Worm (Caenorhabditis elegans): Measurements from ENCODE around the gene parg-1.
"Not testable (repeated sequence)": the region's sequence is repeated elsewhere in the genome, so short reads cannot be mapped to it uniquely, and the experiment has no call there.

Gene parg-1

DNA sequence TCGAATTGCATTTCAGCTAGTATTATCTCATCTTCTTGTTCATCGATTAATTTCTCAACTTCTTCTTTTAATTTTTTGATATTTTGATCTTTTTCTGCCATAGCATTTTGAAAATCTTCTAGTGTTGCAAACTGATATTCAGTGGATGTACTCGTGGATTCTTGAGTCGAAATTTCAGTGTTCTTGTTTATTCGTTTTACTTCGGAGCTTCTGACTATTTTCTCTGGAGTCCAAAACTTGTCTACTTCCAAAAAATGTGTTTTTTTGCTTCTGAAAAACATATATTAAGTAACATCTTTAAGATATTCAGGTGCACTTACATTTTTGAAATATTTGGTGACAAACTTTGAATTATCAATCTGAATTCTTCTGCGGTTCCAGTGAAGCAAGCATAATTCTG, 23.5 kb downstream of the parg-1 start, which contains the start of gene F20C5.5:
Gene F20C5.5 (minus strand): TSS at position 101 of the 400 bp plus-strand sequence.
- TF ChIP-seq dao-5 (tag; optimal IDR thresholded peaks at IDR 0.05) (no peak), W03F9.2 (tag; optimal IDR thresholded peaks at IDR 0.05) (no peak), him-1 (tag; optimal IDR thresholded peaks at IDR 0.05) (no peak)

DNA sequence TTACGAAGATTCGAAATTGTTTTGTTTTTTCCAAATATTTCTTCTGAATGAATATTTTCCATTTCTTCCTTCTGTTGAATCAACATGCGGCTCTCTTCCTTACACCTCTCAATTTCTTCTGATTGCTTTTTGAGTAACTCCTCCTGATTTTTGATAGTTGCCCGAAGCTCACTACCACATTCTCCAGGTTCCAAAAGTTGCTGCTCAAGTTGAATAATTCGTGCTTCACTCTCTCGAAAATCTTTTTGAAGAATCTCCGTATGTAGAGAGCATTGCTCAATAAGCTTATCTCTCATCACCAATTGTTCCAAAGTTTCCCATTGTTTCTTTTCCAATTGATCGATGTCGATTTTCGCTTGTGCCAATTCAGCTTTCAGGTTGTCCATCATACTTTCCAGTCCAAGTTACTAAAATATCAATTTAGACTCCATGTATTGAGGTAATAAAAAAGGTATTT, 26.8 kb downstream of the parg-1 start, which contains the start of gene F20C5.6:
Gene F20C5.6 (minus strand): TSS at position 407 of the 457 bp plus-strand sequence.
- no peak for TF ChIP-seq him-1 (tag; optimal IDR thresholded peaks at IDR 0.05)
- TF ChIP-seq dao-5 (tag; optimal IDR thresholded peaks at IDR 0.05): no peak
- TF ChIP-seq W03F9.2 (tag; optimal IDR thresholded peaks at IDR 0.05): no peak

DNA sequence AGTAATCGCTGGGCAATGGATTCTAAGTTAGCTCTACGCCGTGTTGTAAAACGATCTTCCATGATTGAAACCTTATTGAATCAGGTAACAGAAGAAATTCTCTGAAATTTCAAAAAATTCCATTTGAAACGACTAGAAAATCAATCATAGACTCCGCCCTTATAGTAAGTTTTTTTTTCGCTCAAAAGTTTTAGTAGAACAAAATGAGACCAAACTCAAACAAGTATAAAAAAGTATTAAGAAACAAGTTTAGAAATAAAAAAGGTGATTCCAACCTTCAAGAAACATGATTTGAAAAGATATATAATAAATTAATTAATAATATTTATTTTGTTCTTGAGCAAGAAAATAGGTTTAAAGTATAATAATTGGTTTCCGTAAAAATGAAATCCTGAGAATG, 32.0 kb downstream of the parg-1 start, which contains the start of gene C33D9.6:
Gene C33D9.6 (minus strand): TSS at position 101 of the 400 bp plus-strand sequence.
- no peak for TF ChIP-seq W03F9.2 (tag; optimal IDR thresholded peaks at IDR 0.05)
- TF ChIP-seq dao-5 (tag; optimal IDR thresholded peaks at IDR 0.05): no peak
- no peak for TF ChIP-seq him-1 (tag; optimal IDR thresholded peaks at IDR 0.05)

DNA sequence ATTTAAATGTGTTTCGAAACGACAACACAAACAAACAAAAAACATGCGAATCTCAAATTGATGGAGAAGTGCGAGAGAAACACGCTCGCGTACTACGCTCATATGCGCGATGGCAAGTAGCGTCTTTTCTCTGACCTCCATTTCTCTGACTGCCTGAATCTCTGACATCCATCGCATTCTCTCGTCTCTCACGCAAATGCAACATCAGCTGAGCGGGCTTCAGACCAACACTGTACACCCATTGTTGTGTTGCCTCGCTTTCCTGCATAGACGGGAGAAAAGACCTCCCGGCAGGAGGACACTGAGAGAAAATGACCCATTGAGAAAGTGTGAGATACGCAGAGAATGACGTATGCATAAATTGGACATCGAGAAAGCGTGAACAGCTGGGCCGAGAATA, 36.1 kb downstream of the parg-1 start:
- TF ChIP-seq him-1 (tag; optimal IDR thresholded peaks at IDR 0.05) (no peak), dao-5 (tag; optimal IDR thresholded peaks at IDR 0.05) (no peak), W03F9.2 (tag; optimal IDR thresholded peaks at IDR 0.05) (no peak)

DNA sequence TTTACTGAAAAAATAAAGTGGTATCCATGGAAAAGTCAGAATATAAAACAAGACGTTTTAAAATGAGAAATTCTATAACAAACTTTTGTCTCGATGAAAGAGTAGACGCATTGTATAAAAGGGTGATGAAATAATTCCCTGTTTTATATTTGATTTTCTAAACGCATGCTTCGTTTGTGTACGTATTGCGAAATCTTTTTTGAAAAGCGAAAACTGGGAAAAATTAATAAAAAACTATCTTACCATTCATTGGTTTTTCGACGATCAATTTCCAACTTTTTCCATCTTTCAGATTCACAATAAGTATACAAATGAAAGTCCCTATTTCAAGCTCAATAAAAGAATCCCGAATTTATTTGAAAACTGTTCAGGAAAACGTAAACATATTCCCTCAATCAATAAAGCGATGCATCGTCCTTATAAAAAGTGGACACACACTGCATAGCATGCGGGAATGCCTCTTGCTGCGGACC, 38.8 kb downstream of the parg-1 start, which contains the start of gene C33D9.13:
Gene C33D9.13 (minus strand): TSS at position 423 of the 473 bp plus-strand sequence.
- TF ChIP-seq dao-5 (tag; optimal IDR thresholded peaks at IDR 0.05) (no peak), W03F9.2 (tag; optimal IDR thresholded peaks at IDR 0.05) (no peak), him-1 (tag; optimal IDR thresholded peaks at IDR 0.05) (no peak)

DNA sequence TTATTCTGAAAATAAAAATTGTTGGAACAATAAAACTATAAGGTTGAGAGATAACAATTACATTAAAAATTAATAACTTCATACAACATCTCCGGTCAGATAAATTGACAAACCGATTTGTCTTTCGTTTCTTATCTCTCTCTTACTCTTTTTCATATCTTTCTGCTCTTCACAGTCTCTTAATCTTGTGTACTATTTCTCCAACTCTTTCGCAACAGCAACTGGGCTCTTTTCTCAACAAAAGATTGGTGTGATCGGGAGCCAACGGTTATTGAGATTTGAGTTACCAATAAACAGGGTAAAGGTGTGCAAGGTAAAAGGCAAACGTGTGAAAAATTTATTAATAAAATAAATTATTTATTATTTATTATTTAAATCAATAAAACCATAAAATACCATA, 40.6 kb downstream of the parg-1 start, which contains the start of gene C33D9.8:
Gene C33D9.8 (minus strand): TSS at position 99 of the 400 bp plus-strand sequence.
- TF ChIP-seq W03F9.2 (tag; optimal IDR thresholded peaks at IDR 0.05) (no peak), dao-5 (tag; optimal IDR thresholded peaks at IDR 0.05) (no peak), him-1 (tag; optimal IDR thresholded peaks at IDR 0.05) (no peak)

DNA sequence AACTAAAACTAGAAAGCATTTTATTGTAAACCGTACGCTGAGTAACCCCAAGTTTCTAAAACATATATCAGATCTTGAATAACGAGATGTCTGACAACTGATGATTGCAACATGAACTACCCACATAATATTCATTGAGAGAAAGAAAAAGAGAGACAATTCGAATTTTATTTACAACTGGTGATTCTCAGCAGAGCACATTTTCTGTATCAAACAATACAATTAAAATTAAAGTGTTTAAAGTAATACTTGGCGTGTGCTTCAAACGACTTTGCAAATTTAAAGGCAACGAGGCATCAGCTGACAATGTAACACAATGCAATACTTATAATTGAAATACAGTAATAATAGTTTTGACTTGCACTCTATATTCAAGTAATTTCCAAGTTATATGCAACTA, 42.0 kb downstream of the parg-1 start, which contains the start of gene C33D9.10:
Gene C33D9.10 (minus strand): TSS at position 101 of the 400 bp plus-strand sequence.
- TF ChIP-seq dao-5, him-1, W03F9.2 (tag; optimal IDR thresholded peaks at IDR 0.05): not testable (repeated sequence)

DNA sequence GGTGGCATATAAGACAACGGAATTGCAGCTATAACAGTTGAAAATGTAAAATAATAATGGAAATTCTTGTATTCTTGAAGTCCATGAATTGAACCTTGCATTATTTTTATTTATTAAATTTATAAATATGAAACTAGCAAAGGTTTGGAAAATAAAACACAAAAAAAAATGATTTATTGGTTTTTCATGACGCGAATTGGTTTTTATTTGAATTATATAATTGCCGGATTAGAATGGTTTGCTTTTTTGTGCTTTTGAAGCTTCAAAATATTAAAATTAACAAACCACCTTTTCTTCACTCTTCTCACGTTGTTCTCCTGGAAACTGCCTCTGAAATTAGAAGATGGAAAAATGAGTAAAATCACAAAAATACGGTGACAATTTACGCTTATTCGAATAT, 44.1 kb downstream of the parg-1 start, which contains the start of gene sru-35:
Gene sru-35 (minus strand): TSS at position 101 of the 400 bp plus-strand sequence.
- TF ChIP-seq dao-5 (tag; optimal IDR thresholded peaks at IDR 0.05) (no peak), W03F9.2 (tag; optimal IDR thresholded peaks at IDR 0.05) (no peak), him-1 (tag; optimal IDR thresholded peaks at IDR 0.05) (no peak)

DNA sequence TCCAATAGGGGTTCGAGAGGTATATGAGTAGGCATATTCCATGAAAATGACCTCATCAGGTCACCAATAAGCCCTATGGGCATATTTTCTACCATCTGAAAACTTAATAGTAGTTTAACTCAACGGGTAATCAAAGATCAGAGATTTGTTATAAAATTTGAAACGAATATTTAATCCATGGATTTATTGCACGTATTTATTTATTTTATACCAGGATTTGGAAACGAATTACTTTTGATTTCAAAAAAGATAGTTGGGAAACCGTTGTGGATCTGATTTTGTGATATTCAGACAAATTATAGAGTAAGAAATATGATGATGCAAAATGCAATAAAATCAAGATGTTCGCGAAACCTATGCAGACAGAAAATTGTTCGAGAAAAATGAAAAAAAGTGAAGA, 46.8 kb downstream of the parg-1 start, which contains the start of gene C33D9.3:
Gene C33D9.3 (minus strand): TSS at position 101 of the 400 bp plus-strand sequence.
- no peak for TF ChIP-seq dao-5 (tag; optimal IDR thresholded peaks at IDR 0.05)
- TF ChIP-seq him-1 (tag; optimal IDR thresholded peaks at IDR 0.05): no peak
- TF ChIP-seq W03F9.2 (tag; optimal IDR thresholded peaks at IDR 0.05): no peak

DNA sequence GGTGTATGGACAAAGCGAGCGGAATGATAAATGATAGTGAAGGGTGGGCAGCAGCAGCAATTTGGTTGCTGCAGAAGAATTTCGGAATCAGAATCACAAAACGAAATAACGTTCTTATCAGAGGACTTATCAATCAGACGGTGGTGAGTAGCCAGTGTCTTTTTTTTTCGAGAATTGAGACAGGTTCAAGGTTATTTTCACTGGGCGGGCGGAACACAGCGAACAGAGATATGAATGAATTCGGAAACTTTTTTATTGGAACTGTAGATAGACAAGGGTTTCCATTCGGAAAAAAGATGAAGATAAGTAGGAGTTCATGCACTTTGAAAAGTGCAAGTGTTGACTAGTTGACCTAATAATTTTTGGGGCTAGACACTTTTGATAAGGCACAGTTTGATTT, 47.2 kb downstream of the parg-1 start:
- TF ChIP-seq dao-5 (tag; optimal IDR thresholded peaks at IDR 0.05) (no peak), W03F9.2 (tag; optimal IDR thresholded peaks at IDR 0.05) (peak; percentile 39)

DNA sequence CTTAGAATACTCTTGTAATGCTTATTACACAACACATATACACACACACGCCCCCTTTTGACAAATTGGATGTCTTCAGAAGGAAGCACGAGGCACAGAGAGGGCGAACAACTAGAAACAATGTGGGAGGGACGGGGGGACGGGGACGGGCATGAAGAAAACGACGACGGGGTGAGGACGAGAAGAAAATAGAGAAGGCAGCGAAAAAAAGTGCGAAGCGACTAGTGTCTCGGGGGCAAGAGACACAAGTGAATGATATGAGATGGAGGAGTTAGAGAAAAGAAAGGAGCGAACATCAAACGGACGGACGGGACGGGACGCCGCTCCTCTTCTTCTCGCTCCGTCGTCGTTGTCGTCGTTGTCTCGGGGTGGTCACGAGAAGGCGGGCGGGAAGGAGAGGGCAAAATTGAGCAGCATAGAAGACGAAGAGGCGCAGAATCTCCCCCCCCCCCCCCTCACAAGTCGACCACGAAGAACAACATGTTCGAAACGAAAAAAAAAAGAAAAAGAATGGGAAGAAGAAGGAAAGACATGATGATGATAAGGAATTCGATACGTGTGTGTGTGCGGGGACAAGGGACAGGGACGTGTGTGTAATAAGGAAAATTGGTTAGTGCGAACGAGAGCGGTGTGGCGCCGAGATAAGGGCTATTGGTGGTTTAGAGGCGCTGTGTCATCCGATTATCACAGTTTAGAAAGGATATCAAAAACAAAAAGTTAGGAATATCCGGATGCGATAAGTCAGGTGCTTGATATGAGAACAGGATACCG, 49.0 kb downstream of the parg-1 start:
- TF ChIP-seq W03F9.2 (tag; optimal IDR thresholded peaks at IDR 0.05): peak; percentile 67
- TF ChIP-seq dao-5 (tag; optimal IDR thresholded peaks at IDR 0.05): no peak
- peak; percentile 90 for TF ChIP-seq him-1 (tag; optimal IDR thresholded peaks at IDR 0.05)

DNA sequence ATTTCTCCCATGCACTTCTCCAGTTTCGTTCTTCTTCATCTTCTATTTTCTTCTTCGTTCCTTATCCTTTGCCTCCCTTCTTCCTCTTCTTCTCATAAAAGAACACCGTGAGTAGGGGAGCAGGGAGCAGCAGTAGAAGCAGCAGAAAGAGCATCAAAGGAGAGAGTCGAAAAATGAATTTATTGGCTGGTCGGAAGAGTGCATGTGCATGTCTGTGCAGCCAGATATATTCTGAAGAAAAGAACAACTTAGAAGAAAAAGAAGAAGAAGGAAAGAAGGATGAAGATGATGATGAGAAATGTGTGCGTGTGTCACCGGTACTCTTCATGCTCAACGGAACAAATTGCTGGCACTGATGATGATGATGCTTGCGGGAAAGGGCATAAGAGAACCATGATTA, 50.2 kb downstream of the parg-1 start:
- no peak for TF ChIP-seq W03F9.2 (tag; optimal IDR thresholded peaks at IDR 0.05)
- peak; percentile 73 for TF ChIP-seq him-1 (tag; optimal IDR thresholded peaks at IDR 0.05)

DNA sequence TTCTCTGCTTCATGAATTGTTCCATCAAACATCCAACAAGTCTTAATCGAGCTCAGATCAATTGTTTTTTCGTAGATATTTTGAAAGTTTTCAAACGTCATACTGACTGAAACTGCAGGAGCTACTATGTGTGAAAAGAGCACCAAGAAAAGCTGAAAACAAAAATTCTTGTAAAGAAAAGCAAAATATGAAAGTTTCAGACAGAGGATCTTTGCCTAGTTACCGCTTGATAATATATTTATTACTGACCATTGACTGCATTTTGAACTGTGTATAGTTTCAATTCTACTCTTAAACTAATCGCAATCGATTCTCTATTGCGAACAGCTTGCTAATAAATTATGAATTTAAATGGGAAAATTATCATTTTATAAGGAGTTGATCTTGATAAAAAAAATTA, 52.2 kb downstream of the parg-1 start, which contains the start of gene clec-182:
Gene clec-182 (minus strand): TSS at position 101 of the 400 bp plus-strand sequence.
- TF ChIP-seq W03F9.2 (tag; optimal IDR thresholded peaks at IDR 0.05): no peak
- no peak for TF ChIP-seq dao-5 (tag; optimal IDR thresholded peaks at IDR 0.05)
- TF ChIP-seq him-1 (tag; optimal IDR thresholded peaks at IDR 0.05): no peak

Data from whole organism, L4/young adult.